Worm (Caenorhabditis elegans) whole organism, L3 larva: ENCODE data around the gene Y39B6A.33.

ENCODE experiments used
- aly-2 ChIP-seq: fragments of 150-350 bp; optimal IDR thresholded peaks from 2 replicates; lab custom pipeline; 2014; ENCODE audit warnings: missing biosample characterization, missing genetic modification characterization
- egl-5 ChIP-seq: fragments of 150-350 bp; optimal IDR thresholded peaks from 2 replicates; lab custom pipeline; 2017; ENCODE audit warnings: missing biosample characterization, missing genetic modification reagents, missing genetic modification characterization, inconsistent platforms
- elt-3 ChIP-seq, 3 experiments: fragments of 150-350 bp in 1 of 3; sonication (generic microtip) in 2 of 3; optimal IDR thresholded peaks; 2 replicates in 2 of 3; 4 replicates in 1 of 3; lab custom pipeline; 2014 to 2017; ENCODE audit warnings: missing biosample characterization in 3 of 3, missing genetic modification characterization in 3 of 3
- fkh-10 ChIP-seq: sonication (generic microtip); optimal IDR thresholded peaks from 2 replicates; lab custom pipeline; 2017; ENCODE audit warnings: missing biosample characterization, missing genetic modification reagents, missing genetic modification characterization
- fos-1 ChIP-seq: fragments of 150-350 bp; optimal IDR thresholded peaks from 2 replicates; lab custom pipeline; 2014; ENCODE audit warnings: missing biosample characterization, missing genetic modification characterization
- jun-1 ChIP-seq: fragments of 150-350 bp; optimal IDR thresholded peaks from 2 replicates; lab custom pipeline; 2014; ENCODE audit warnings: missing biosample characterization, missing genetic modification reagents, missing genetic modification characterization
- mdl-1 ChIP-seq: fragments of 150-350 bp; optimal IDR thresholded peaks from 2 replicates; lab custom pipeline; 2014; ENCODE audit warnings: missing biosample characterization, missing genetic modification characterization
- nfya-1 ChIP-seq: sonication (generic microtip); optimal IDR thresholded peaks from 2 replicates; lab custom pipeline; 2017; ENCODE audit warnings: missing genetic modification characterization, mild to moderate bottlenecking, missing compliant biosample characterization, antibody characterized with exemption, moderate library complexity; ENCODE audit not compliant: insufficient read depth
- nhr-237 ChIP-seq: fragments of 150-350 bp; optimal IDR thresholded peaks from 2 replicates; lab custom pipeline; 2014; ENCODE audit warnings: missing biosample characterization, missing genetic modification characterization
- nhr-67 ChIP-seq: fragments of 150-350 bp; optimal IDR thresholded peaks from 2 replicates; lab custom pipeline; 2014; ENCODE audit warnings: missing biosample characterization, missing genetic modification characterization
- nhr-76 ChIP-seq: fragments of 150-350 bp; sonication (generic microtip); optimal IDR thresholded peaks from 5 replicates; lab custom pipeline; 2014; ENCODE audit warnings: missing biosample characterization, missing genetic modification characterization
- pha-4 ChIP-seq: fragments of 150-350 bp; optimal IDR thresholded peaks from 2 replicates; lab custom pipeline; 2014; ENCODE audit warnings: missing biosample characterization, missing genetic modification reagents, missing genetic modification characterization
- pqm-1 ChIP-seq: fragments of 150-350 bp; optimal IDR thresholded peaks from 2 replicates; lab custom pipeline; 2017; ENCODE audit warnings: missing biosample characterization, missing genetic modification characterization, inconsistent platforms
- unc-39 ChIP-seq: sonication (generic microtip); optimal IDR thresholded peaks from 4 replicates; lab custom pipeline; 2017; ENCODE audit warnings: missing biosample characterization, missing genetic modification characterization

ce11 chrV:19010405-19010804 is 8.6 kb downstream of the Y39B6A.33 start:
- TF ChIP-seq fkh-10 (GFP tag; lab: Kevin White, UChicago) = no peak
- no peak for TF ChIP-seq nhr-67 (tag; lab: Kevin White, UChicago)
- no peak for TF ChIP-seq fos-1 (tag; lab: Kevin White, UChicago)
- TF ChIP-seq nhr-237 (tag; lab: Kevin White, UChicago) = no peak
- no peak for TF ChIP-seq pha-4 (tag; lab: Kevin White, UChicago)
- no peak for TF ChIP-seq mdl-1 (tag; lab: Kevin White, UChicago)
- TF ChIP-seq nhr-76 = no peak
- no peak for TF ChIP-seq unc-39 (tag; lab: Kevin White, UChicago)
- TF ChIP-seq jun-1 (tag; lab: Kevin White, UChicago) = no peak
- no peak for TF ChIP-seq elt-3 (tag; optimal IDR thresholded peaks at IDR 0.05; lab: Kevin White, UChicago)
- no peak for TF ChIP-seq pqm-1 (tag; lab: Kevin White, UChicago)
- no peak for TF ChIP-seq aly-2
- no peak for TF ChIP-seq nfya-1 (tag; lab: Kevin White, UChicago)
- no peak for TF ChIP-seq egl-5 (tag; lab: Kevin White, UChicago)
